Worm (Caenorhabditis elegans): Measurements from ENCODE around the gene tars-1.

- TF ChIP-seq fos-1 (tag; optimal IDR thresholded peaks at IDR 0.05) = no peak
- TF ChIP-seq unc-62 (GFP tag; optimal IDR thresholded peaks at IDR 0.05) = no peak
- no peak for TF ChIP-seq nhr-25 (tag; optimal IDR thresholded peaks at IDR 0.05)
- no peak for TF ChIP-seq ztf-4 (tag; optimal IDR thresholded peaks at IDR 0.05)
Observed at ce11 chrII:11680220-11680619, 15.2 kb downstream of the tars-1 start.

Measured in whole organism, L3 larva.